Worm (Caenorhabditis elegans): Measurements from ENCODE around the gene ife-3.

Gene ife-3

ce11 chrV:53286-53685 is 45.7 kb upstream of the ife-3 start (continued):
- TF ChIP-seq elt-2 (tag; optimal IDR thresholded peaks at IDR 0.05) = peak; percentile 73
- peak; percentile 85 for TF ChIP-seq hlh-6 (tag; optimal IDR thresholded peaks at IDR 0.05)
- peak; percentile 76 for TF ChIP-seq fkh-6 (tag; optimal IDR thresholded peaks at IDR 0.05)
- TF ChIP-seq odd-2 (tag; optimal IDR thresholded peaks at IDR 0.05) = peak; percentile 32
- TF ChIP-seq tbx-7 (tag; optimal IDR thresholded peaks at IDR 0.05) = no peak
- peak; percentile 84 for TF ChIP-seq sox-4 (tag; optimal IDR thresholded peaks at IDR 0.05)
- TF ChIP-seq C38D4.7 (GFP tag; optimal IDR thresholded peaks at IDR 0.05) = peak; percentile 81
- peak; percentile 18 for TF ChIP-seq ceh-2 (tag; optimal IDR thresholded peaks at IDR 0.05)
- peak; percentile 50 for TF ChIP-seq ztf-16 (tag; optimal IDR thresholded peaks at IDR 0.05)
- TF ChIP-seq unc-42 (tag; optimal IDR thresholded peaks at IDR 0.05) = no peak
- TF ChIP-seq rnt-1 (tag; optimal IDR thresholded peaks at IDR 0.05) = peak; percentile 47
- TF ChIP-seq sox-2 (GFP tag; IDR thresholded peaks at IDR 0.05) = peak; percentile 35
- peak; percentile 77 for TF ChIP-seq ceh-24 (tag; optimal IDR thresholded peaks at IDR 0.05)
- peak; percentile 63 for TF ChIP-seq pqm-1 (tag; optimal IDR thresholded peaks at IDR 0.05)
- TF ChIP-seq ceh-31 (tag; optimal IDR thresholded peaks at IDR 0.05) = peak; percentile 53
- TF ChIP-seq pax-1 (tag; optimal IDR thresholded peaks at IDR 0.05) = no peak
- TF ChIP-seq F13H6.1 (tag; optimal IDR thresholded peaks at IDR 0.05) = peak; percentile 61
- TF ChIP-seq sdc-2 (tag; optimal IDR thresholded peaks at IDR 0.05) = peak; percentile 76
- TF ChIP-seq ahr-1 (tag; optimal IDR thresholded peaks at IDR 0.05) = peak; percentile 33
- TF ChIP-seq eyg-1 (tag; optimal IDR thresholded peaks at IDR 0.05) = no peak
- TF ChIP-seq K09A11.1 (tag; optimal IDR thresholded peaks at IDR 0.05; ENCODE audit: insufficient read depth) = peak; percentile 68
- TF ChIP-seq lim-6 (tag; optimal IDR thresholded peaks at IDR 0.05) = peak; percentile 55
- no peak for TF ChIP-seq ceh-30 (tag; optimal IDR thresholded peaks at IDR 0.05)
- peak; percentile 71 for TF ChIP-seq pat-9 (tag; optimal IDR thresholded peaks at IDR 0.05)
- no peak for TF ChIP-seq pros-1 (tag; optimal IDR thresholded peaks at IDR 0.05)

- TF ChIP-seq ets-4 (tag; optimal IDR thresholded peaks at IDR 0.05) = no peak
- no peak for TF ChIP-seq elt-4 (tag; optimal IDR thresholded peaks at IDR 0.05)
- TF ChIP-seq fkh-10 (GFP tag; optimal IDR thresholded peaks at IDR 0.05) = no peak
- no peak for TF ChIP-seq ama-1 (optimal IDR thresholded peaks at IDR 0.05)
- no peak for TF ChIP-seq unc-86 (tag; optimal IDR thresholded peaks at IDR 0.05)
- TF ChIP-seq ceh-2 (tag; optimal IDR thresholded peaks at IDR 0.05) = no peak
- TF ChIP-seq madf-2 (tag; optimal IDR thresholded peaks at IDR 0.05) = no peak
- no peak for TF ChIP-seq pros-1 (tag; optimal IDR thresholded peaks at IDR 0.05)
- no peak for TF ChIP-seq hlh-15 (tag; optimal IDR thresholded peaks at IDR 0.05)
- no peak for TF ChIP-seq sox-4 (tag; optimal IDR thresholded peaks at IDR 0.05)
- TF ChIP-seq hlh-30 (tag; optimal IDR thresholded peaks at IDR 0.05; ENCODE audit: insufficient read depth) = no peak
- no peak for TF ChIP-seq unc-42 (tag; optimal IDR thresholded peaks at IDR 0.05)
- no peak for TF ChIP-seq hlh-13 (GFP tag; optimal IDR thresholded peaks at IDR 0.05)
- no peak for TF ChIP-seq ceh-45 (GFP tag; IDR thresholded peaks at IDR 0.05)
- no peak for TF ChIP-seq unc-3 (GFP tag; conservative IDR thresholded peaks at IDR 0.05)
- no peak for TF ChIP-seq unc-3 (tag; optimal IDR thresholded peaks at IDR 0.05)
- no peak for TF ChIP-seq T23F11.4 (GFP tag; optimal IDR thresholded peaks at IDR 0.05)
- TF ChIP-seq ceh-48 (tag; optimal IDR thresholded peaks at IDR 0.05) = no peak
- no peak for TF ChIP-seq ceh-24 (tag; optimal IDR thresholded peaks at IDR 0.05)
Measured at ce11 chrV:48622-49021, 41.0 kb upstream of the ife-3 start, which contains the start of gene B0348.1. Gene B0348.1 (plus strand): TSS chrV:48922.

DNA sequence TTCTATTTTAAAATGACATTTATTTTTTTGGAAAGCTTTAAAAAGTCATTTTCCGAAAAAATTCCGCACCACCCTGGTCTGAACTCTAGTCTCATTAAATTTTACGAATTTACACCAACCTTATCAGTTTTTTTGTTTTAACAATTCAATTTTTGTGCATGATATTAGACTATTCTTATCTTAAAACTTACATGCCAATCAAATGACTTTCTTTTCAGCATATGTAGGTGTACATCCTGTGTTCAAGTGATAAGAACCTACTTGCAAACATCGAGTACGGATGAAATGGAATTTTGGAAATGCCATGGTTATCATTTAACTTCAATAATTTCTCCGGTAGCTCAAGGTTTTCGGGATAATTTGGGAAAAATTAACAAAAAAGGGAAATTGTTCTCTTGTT is 40.2 kb upstream of the ife-3 start:
- TF ChIP-seq elt-2 (tag; optimal IDR thresholded peaks at IDR 0.05) (peak; percentile 67), unc-3 (GFP tag; conservative IDR thresholded peaks at IDR 0.05) (no peak), unc-3 (tag; optimal IDR thresholded peaks at IDR 0.05) (no peak), ceh-24 (tag; optimal IDR thresholded peaks at IDR 0.05) (no peak), ceh-45 (GFP tag; IDR thresholded peaks at IDR 0.05) (no peak), madf-2 (tag; optimal IDR thresholded peaks at IDR 0.05) (no peak), fkh-10 (GFP tag; optimal IDR thresholded peaks at IDR 0.05) (no peak), ceh-19 (GFP tag; optimal IDR thresholded peaks at IDR 0.05) (no peak)

Data from whole organism, late embryonic.